Worm (Caenorhabditis elegans) whole organism, young adult: ENCODE results near the gene W07G4.1.

Experiments used
- aptf-3 ChIP-seq: fragments of 200-800 bp; sonication (Bioruptor generic); IDR thresholded peaks from 2 replicates; pipeline ENCODE4 v1.3.6; 2022; ENCODE audit warnings: missing genetic modification characterization, missing compliant biosample characterization
- him-1 ChIP-seq: sonication (generic microtip); optimal IDR thresholded peaks from 2 replicates; lab custom pipeline; 2016; ENCODE audit warnings: missing genotype, missing genetic modification reagents, missing genetic modification characterization, missing compliant biosample characterization
- nfya-1 ChIP-seq: sonication (generic microtip); optimal IDR thresholded peaks from 2 replicates; lab custom pipeline; 2017; ENCODE audit warnings: antibody characterized with exemption, missing compliant biosample characterization, missing genetic modification characterization, borderline replicate concordance; ENCODE audit not compliant: insufficient read depth
- rpc-1 ChIP-seq, 2 experiments: fragments of 150-350 bp in 1 of 2; sonication (generic microtip) in 1 of 2; optimal IDR thresholded peaks; 2 replicates each; lab custom pipeline; 2014 to 2018; ENCODE audit warnings: missing biosample characterization in 1 of 2, missing genetic modification characterization in 1 of 2, missing genetic modification reagents in 1 of 2, missing genotype in 1 of 2
- somi-1 ChIP-seq: fragments of 200-800 bp; sonication (Bioruptor generic); optimal IDR thresholded peaks from 2 replicates; lab custom pipeline; 2018; ENCODE audit warnings: mild to moderate bottlenecking, missing genetic modification characterization, missing compliant biosample characterization

ce11 chrV:13043832-13044521 is 10.7 kb downstream of the W07G4.1 start:
- TF ChIP-seq rpc-1 (optimal IDR thresholded peaks at IDR 0.05; lab: Kevin White, UChicago): no peak
- no peak for TF ChIP-seq rpc-1 (tag; optimal IDR thresholded peaks at IDR 0.05; lab: Kevin White, UChicago)
- TF ChIP-seq nfya-1 (tag; lab: Kevin White, UChicago): no peak
- TF ChIP-seq aptf-3 (GFP tag; lab: Robert Waterston, UW): no peak
- TF ChIP-seq somi-1 (GFP tag; lab: Kevin White, UChicago): no peak
- no peak for TF ChIP-seq him-1
